Fruit fly (Drosophila melanogaster): ENCODE data around the gene CG8360.

DNA sequence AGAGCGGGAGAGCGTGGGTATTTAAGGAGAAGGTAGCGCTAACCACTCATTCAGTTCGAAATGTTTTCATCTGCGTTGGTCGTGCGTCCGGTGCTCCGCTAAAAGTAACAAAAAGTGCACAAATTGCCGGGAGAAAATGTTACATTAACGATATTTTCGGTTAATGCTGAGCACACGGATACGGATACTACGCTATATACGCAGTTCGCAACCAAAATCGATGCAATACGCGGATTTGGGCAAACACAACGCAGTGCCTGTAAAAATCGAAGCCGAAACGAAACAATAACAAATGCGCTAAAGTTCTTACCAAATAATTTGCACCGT, 49.8 kb upstream of the CG8360 start, which contains the start of gene Piezo:
- no peak for TF ChIP-seq svp (GFP tag)
- TF ChIP-seq CG10669 (GFP tag; optimal IDR thresholded peaks at IDR 0.05) = no peak
- no peak for TF ChIP-seq Lpt (GFP tag; optimal IDR thresholded peaks at IDR 0.05)
- TF ChIP-seq Hr39 (GFP tag; optimal IDR thresholded peaks at IDR 0.05) = no peak
- no peak for TF ChIP-seq Sox102F (GFP tag; optimal IDR thresholded peaks at IDR 0.05)
- TF ChIP-seq salr (GFP tag; optimal IDR thresholded peaks at IDR 0.05) = no peak
- TF ChIP-seq fkh (GFP tag; optimal IDR thresholded peaks at IDR 0.05) = no peak

All from whole organism, prepupa.